Worm (Caenorhabditis elegans): Measurements from ENCODE around the gene larp-1.
"Not testable (repeated sequence)": the region's sequence is repeated elsewhere in the genome, so short reads cannot be mapped to it uniquely, and the experiment has no call there.

DNA sequence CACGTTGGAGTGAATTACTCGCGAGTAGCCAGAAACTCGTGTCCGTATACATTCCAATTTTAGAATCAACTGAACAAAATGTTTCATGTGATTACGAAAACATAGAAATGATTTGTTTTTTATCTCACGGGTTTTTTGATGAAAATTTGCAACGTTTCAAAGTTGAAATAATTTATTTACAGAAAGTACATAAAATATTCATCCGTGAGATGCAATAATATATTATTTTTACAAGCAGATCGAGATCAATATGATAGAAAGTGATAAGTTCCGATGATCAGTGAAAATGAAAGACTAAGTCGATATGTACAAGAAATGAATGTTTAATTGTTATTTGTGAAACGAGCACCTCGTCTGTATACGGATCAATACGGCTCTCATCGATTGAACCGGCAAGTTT lies 37.1 kb downstream of the larp-1 start, which contains the start of gene C27F2.6:
- not testable (repeated sequence) for TF ChIP-seq flt-1 (GFP tag; IDR thresholded peaks at IDR 0.05); ama-1 (optimal IDR thresholded peaks at IDR 0.05); hmbx-1 (tag; optimal IDR thresholded peaks at IDR 0.05)
